In genomic region chr3R:14890064-14890709, dm6 we compare ENCODE assay signal across 1 fruit fly cellular context.
A peak's percentile ranks its signal among the peaks of the same experiment; 100 is the strongest.
TF ChIP-seq lines count a peak whose summit lies in the region.

TSS of gene CycC (minus strand) at chr3R:14890205.
TSS of gene UQCR-C1 (plus strand) at chr3R:14890231.

TF ChIP-seq in whole organism, embryonic, 481 proteins besides CTCF, POLR2A, EP300 and RAD21 (continued from another document):
- TF ChIP-seq p53 (GFP tag; optimal IDR thresholded peaks at IDR 0.05; lab: Kevin White, UChicago) (no peak), CG13624 (GFP tag; optimal IDR thresholded peaks at IDR 0.05; lab: Kevin White, UChicago) (no peak), ash1 (GFP tag; optimal IDR thresholded peaks at IDR 0.05; lab: Kevin White, UChicago) (no peak), wor (GFP tag; IDR thresholded peaks at IDR 0.05; lab: Robert Waterston, UW) (no peak), nom (GFP tag; optimal IDR thresholded peaks at IDR 0.05; lab: Kevin White, UChicago) (peak; percentile 44), bigmax (GFP tag; optimal IDR thresholded peaks at IDR 0.05; lab: Kevin White, UChicago) (peak; percentile 89), tx (GFP tag; optimal IDR thresholded peaks at IDR 0.05; lab: Kevin White, UChicago) (no peak), CG5245 (GFP tag; optimal IDR thresholded peaks at IDR 0.05; lab: Kevin White, UChicago) (no peak), kah (GFP tag; optimal IDR thresholded peaks at IDR 0.05; lab: Kevin White, UChicago) (no peak), sob (GFP tag; IDR thresholded peaks at IDR 0.05; lab: Robert Waterston, UW) (no peak), dimm (GFP tag; IDR thresholded peaks at IDR 0.05; lab: Robert Waterston, UW) (no peak), CG13894 (tag; optimal IDR thresholded peaks at IDR 0.05; lab: Kevin White, UChicago) (no peak), BEAF-32 (GFP tag; optimal IDR thresholded peaks at IDR 0.05; lab: Kevin White, UChicago) (peak; percentile 16), CG11695 (GFP tag; IDR thresholded peaks at IDR 0.05; lab: Robert Waterston, UW) (no peak), CG10431 (GFP tag; optimal IDR thresholded peaks at IDR 0.05; lab: Kevin White, UChicago) (no peak), Dll (GFP tag; IDR thresholded peaks at IDR 0.05; lab: Robert Waterston, UW; ENCODE audit: partially characterized antibody) (0 out of 4 replicates have a peak, but pooled peaks have one; percentile 15), CG18599 (GFP tag; optimal IDR thresholded peaks at IDR 0.05; lab: Kevin White, UChicago) (no peak), HmgZ (tag; optimal IDR thresholded peaks at IDR 0.05; lab: Kevin White, UChicago) (peak; percentile 41), MBD-R2 (GFP tag; IDR thresholded peaks at IDR 0.05; lab: Robert Waterston, UW) (peak; percentile 99), Pdp1 (GFP tag; optimal IDR thresholded peaks at IDR 0.05; lab: Kevin White, UChicago) (peak in 1 of 2 experiments; percentile 98), CG3995 (GFP tag; optimal IDR thresholded peaks at IDR 0.05; lab: Kevin White, UChicago) (no peak), CG9797 (GFP tag; optimal IDR thresholded peaks at IDR 0.05; lab: Kevin White, UChicago) (peak; percentile 10), CG1602 (GFP tag; optimal IDR thresholded peaks at IDR 0.05; lab: Kevin White, UChicago) (no peak), Sry-β (GFP tag; optimal IDR thresholded peaks at IDR 0.05; lab: Kevin White, UChicago) (peak; percentile 5), chm (GFP tag; IDR thresholded peaks at IDR 0.05; lab: Robert Waterston, UW) (no peak), lilli (GFP tag; optimal IDR thresholded peaks at IDR 0.05; lab: Kevin White, UChicago) (no peak), CG14710 (tag; optimal IDR thresholded peaks at IDR 0.05; lab: Kevin White, UChicago) (peak; percentile 100), cwo (GFP tag; optimal IDR thresholded peaks at IDR 0.05; lab: Kevin White, UChicago) (no peak), Dip3 (GFP tag; optimal IDR thresholded peaks at IDR 0.05; lab: Kevin White, UChicago) (no peak), CG3726 (GFP tag; IDR thresholded peaks at IDR 0.05; lab: Robert Waterston, UW) (no peak), Trl (optimal IDR thresholded peaks at IDR 0.05; lab: Kevin White, UChicago) (no peak), Trl (GFP tag; optimal IDR thresholded peaks at IDR 0.05; lab: Kevin White, UChicago) (no peak), CG2875 (GFP tag; optimal IDR thresholded peaks at IDR 0.05; lab: Kevin White, UChicago) (no peak), pita (GFP tag; optimal IDR thresholded peaks at IDR 0.05; lab: Kevin White, UChicago) (no peak), sug (tag; optimal IDR thresholded peaks at IDR 0.05; lab: Kevin White, UChicago) (peak; percentile 25), Med (GFP tag; lab: Kevin White, UChicago) (peak; percentile 69), Sin3A (optimal IDR thresholded peaks at IDR 0.05; lab: Kevin White, UChicago) (peak; percentile 38), btn (GFP tag; optimal IDR thresholded peaks at IDR 0.05; lab: Kevin White, UChicago) (no peak), z (GFP tag; IDR thresholded peaks at IDR 0.05; lab: Robert Waterston, UW) (no peak), CG17186 (GFP tag; optimal IDR thresholded peaks at IDR 0.05; lab: Kevin White, UChicago) (peak; percentile 94), CG9437 (GFP tag; optimal IDR thresholded peaks at IDR 0.05; lab: Kevin White, UChicago) (peak; percentile 57), CG12071 (GFP tag; optimal IDR thresholded peaks at IDR 0.05; lab: Kevin White, UChicago) (no peak), PHDP (tag; optimal IDR thresholded peaks at IDR 0.05; lab: Kevin White, UChicago) (no peak), amos (GFP tag; IDR thresholded peaks at IDR 0.05; lab: Robert Waterston, UW; ENCODE audit: partially characterized antibody) (peak; percentile 19; the same call in 1 of the 2 replicates), exex (tag; optimal IDR thresholded peaks at IDR 0.05; lab: Kevin White, UChicago) (no peak), CG1603 (tag; optimal IDR thresholded peaks at IDR 0.05; lab: Kevin White, UChicago) (peak; percentile 64), CG17385 (GFP tag; optimal IDR thresholded peaks at IDR 0.05; lab: Kevin White, UChicago) (peak; percentile 50), Scr (GFP tag; IDR thresholded peaks at IDR 0.05; lab: Robert Waterston, UW; ENCODE audit: partially characterized antibody) (peak; percentile 32; the same call in 1 of the 2 replicates), org-1 (GFP tag; optimal IDR thresholded peaks at IDR 0.05; lab: Kevin White, UChicago) (no peak), CG17802 (tag; optimal IDR thresholded peaks at IDR 0.05; lab: Kevin White, UChicago) (peak; percentile 11), chinmo (GFP tag; IDR thresholded peaks at IDR 0.05; lab: Robert Waterston, UW; ENCODE audit: partially characterized antibody) (0 out of 4 replicates have a peak, but pooled peaks have one; percentile 42), CG13296 (GFP tag; optimal IDR thresholded peaks at IDR 0.05; lab: Kevin White, UChicago) (no peak), nerfin-1 (tag; optimal IDR thresholded peaks at IDR 0.05; lab: Kevin White, UChicago) (peak; percentile 42), mam (GFP tag; optimal IDR thresholded peaks at IDR 0.05; lab: Kevin White, UChicago) (no peak), MESR4 (GFP tag; optimal IDR thresholded peaks at IDR 0.05; lab: Kevin White, UChicago) (peak; percentile 83), lmd (GFP tag; IDR thresholded peaks at IDR 0.05; lab: Robert Waterston, UW) (no peak), ham (GFP tag; IDR thresholded peaks at IDR 0.05; lab: Robert Waterston, UW) (no peak), usp (GFP tag; optimal IDR thresholded peaks at IDR 0.05; lab: Kevin White, UChicago) (no peak), CG14965 (GFP tag; optimal IDR thresholded peaks at IDR 0.05; lab: Kevin White, UChicago; ENCODE audit: borderline replicate concordance) (no peak), Ada2b (GFP tag; IDR thresholded peaks at IDR 0.05; lab: Robert Waterston, UW) (no peak), vvl (GFP tag; IDR thresholded peaks at IDR 0.05; lab: Robert Waterston, UW) (no peak), CG10267 (tag; optimal IDR thresholded peaks at IDR 0.05; lab: Kevin White, UChicago) (peak; percentile 45), bbx (GFP tag; IDR thresholded peaks at IDR 0.05; lab: Robert Waterston, UW; ENCODE audit: partially characterized antibody) (peak; percentile 55), Bgb (GFP tag; IDR thresholded peaks at IDR 0.05; lab: Robert Waterston, UW; ENCODE audit: partially characterized antibody) (peak; percentile 45; the same call in 1 of the 2 replicates), Atf3 (GFP tag; optimal IDR thresholded peaks at IDR 0.05; lab: Kevin White, UChicago) (no peak), CG12659 (GFP tag; optimal IDR thresholded peaks at IDR 0.05; lab: Kevin White, UChicago) (peak; percentile 23), zen2 (GFP tag; IDR thresholded peaks at IDR 0.05; lab: Robert Waterston, UW; ENCODE audit: partially characterized antibody) (no peak), trem (tag; optimal IDR thresholded peaks at IDR 0.05; lab: Kevin White, UChicago) (peak; percentile 25), CG6854 (GFP tag; optimal IDR thresholded peaks at IDR 0.05; lab: Kevin White, UChicago) (no peak), CG1024 (GFP tag; IDR thresholded peaks at IDR 0.05; lab: Robert Waterston, UW) (no peak), Awh (GFP tag; IDR thresholded peaks at IDR 0.05; lab: Robert Waterston, UW) (no peak), YL-1 (GFP tag; optimal IDR thresholded peaks at IDR 0.05; lab: Kevin White, UChicago) (peak; percentile 97), CG11093 (GFP tag; IDR thresholded peaks at IDR 0.05; lab: Robert Waterston, UW) (no peak), CG34422 (GFP tag; IDR thresholded peaks at IDR 0.05; lab: Robert Waterston, UW) (peak; percentile 61; the same call in 2 of the 3 replicates), crp (GFP tag; optimal IDR thresholded peaks at IDR 0.05; lab: Kevin White, UChicago) (peak; percentile 97 to 99), CG2678 (tag; optimal IDR thresholded peaks at IDR 0.05; lab: Kevin White, UChicago) (no peak), Opbp (GFP tag; IDR thresholded peaks at IDR 0.05; lab: Robert Waterston, UW; ENCODE audit: partially characterized antibody) (peak; percentile 100), Oli (tag; optimal IDR thresholded peaks at IDR 0.05; lab: Kevin White, UChicago) (no peak), Mad (GFP tag; optimal IDR thresholded peaks at IDR 0.05; lab: Kevin White, UChicago) (no peak), CG6689 (GFP tag; IDR thresholded peaks at IDR 0.05; lab: Robert Waterston, UW) (no peak), shn (GFP tag; optimal IDR thresholded peaks at IDR 0.05; lab: Kevin White, UChicago) (no peak), Drgx (GFP tag; IDR thresholded peaks at IDR 0.05; lab: Robert Waterston, UW) (no peak), pfk (GFP tag; optimal IDR thresholded peaks at IDR 0.05; lab: Kevin White, UChicago) (peak; percentile 41), bowl (GFP tag; IDR thresholded peaks at IDR 0.05; lab: Robert Waterston, UW) (no peak), vnd (GFP tag; IDR thresholded peaks at IDR 0.05; lab: Robert Waterston, UW; ENCODE audit: partially characterized antibody) (no peak), CG3847 (GFP tag; IDR thresholded peaks at IDR 0.05; lab: Robert Waterston, UW) (peak; percentile 5; the same call in 1 of the 2 replicates), CG7928 (GFP tag; optimal IDR thresholded peaks at IDR 0.05; lab: Kevin White, UChicago) (no peak), dpn (GFP tag; optimal IDR thresholded peaks at IDR 0.05; lab: Kevin White, UChicago) (no peak), CG12104 (GFP tag; optimal IDR thresholded peaks at IDR 0.05; lab: Kevin White, UChicago) (no peak), ase (GFP tag; IDR thresholded peaks at IDR 0.05; lab: Robert Waterston, UW) (no peak), Ets97D (GFP tag; optimal IDR thresholded peaks at IDR 0.05; lab: Kevin White, UChicago) (peak; percentile 33), pzg (GFP tag; optimal IDR thresholded peaks at IDR 0.05; lab: Kevin White, UChicago) (peak; percentile 70), CG6791 (GFP tag; IDR thresholded peaks at IDR 0.05; lab: Robert Waterston, UW; ENCODE audit: partially characterized antibody) (no peak), Xbp1 (GFP tag; optimal IDR thresholded peaks at IDR 0.05; lab: Kevin White, UChicago) (no peak), CG31365 (tag; optimal IDR thresholded peaks at IDR 0.05; lab: Kevin White, UChicago) (no peak), gce (GFP tag; IDR thresholded peaks at IDR 0.05; lab: Robert Waterston, UW) (no peak), CG2199 (GFP tag; IDR thresholded peaks at IDR 0.05; lab: Robert Waterston, UW) (no peak), CG2129 (GFP tag; IDR thresholded peaks at IDR 0.05; lab: Robert Waterston, UW; ENCODE audit: partially characterized antibody) (no peak), caup (GFP tag; optimal IDR thresholded peaks at IDR 0.05; lab: Kevin White, UChicago; ENCODE audit: severe bottlenecking) (no peak), ewg (GFP tag; optimal IDR thresholded peaks at IDR 0.05; lab: Kevin White, UChicago) (peak; percentile 30), CG10979 (tag; optimal IDR thresholded peaks at IDR 0.05; lab: Kevin White, UChicago) (peak; percentile 5), sqz (GFP tag; optimal IDR thresholded peaks at IDR 0.05; lab: Kevin White, UChicago) (no peak), Hr39 (optimal IDR thresholded peaks at IDR 0.05; lab: Kevin White, UChicago) (no peak), Dp (GFP tag; optimal IDR thresholded peaks at IDR 0.05; lab: Kevin White, UChicago) (peak; percentile 10), CG15479 (GFP tag; optimal IDR thresholded peaks at IDR 0.05; lab: Kevin White, UChicago) (no peak), Adf1 (GFP tag; IDR thresholded peaks at IDR 0.05; lab: Robert Waterston, UW) (peak; percentile 43), CG34224 (GFP tag; IDR thresholded peaks at IDR 0.05; lab: Robert Waterston, UW; ENCODE audit: partially characterized antibody) (0 out of 3 replicates have a peak, but pooled peaks have one; percentile 31), CG4617 (GFP tag; optimal IDR thresholded peaks at IDR 0.05; lab: Kevin White, UChicago; ENCODE audit: borderline replicate concordance) (peak; percentile 91), CG2116 (GFP tag; optimal IDR thresholded peaks at IDR 0.05; lab: Kevin White, UChicago) (peak; percentile 35), HLHmδ (GFP tag; optimal IDR thresholded peaks at IDR 0.05; lab: Kevin White, UChicago) (peak; percentile 38), phol (tag; optimal IDR thresholded peaks at IDR 0.05; lab: Kevin White, UChicago) (peak; percentile 34), mld (GFP tag; IDR thresholded peaks at IDR 0.05; lab: Robert Waterston, UW; ENCODE audit: partially characterized antibody) (no peak)
